Worm (Caenorhabditis elegans) whole organism, late embryonic: Measurements from ENCODE around the gene srlf-35.
A peak's percentile ranks its signal among the peaks of the same experiment; 100 is the strongest.

Source experiments
- C08G9.2 ChIP-seq: sonication (generic microtip); optimal IDR thresholded peaks from 2 replicates; lab custom pipeline; 2016; ENCODE audit warnings: mild to moderate bottlenecking, missing genetic modification characterization, moderate library complexity, missing compliant biosample characterization
- C38D4.7 ChIP-seq: fragments of 200-800 bp; sonication (Bioruptor generic); optimal IDR thresholded peaks from 2 replicates; lab custom pipeline; 2018; ENCODE audit warnings: mild to moderate bottlenecking, missing genetic modification characterization, moderate library complexity, missing compliant biosample characterization
- F13H6.1 ChIP-seq: sonication (generic microtip); optimal IDR thresholded peaks from 2 replicates; lab custom pipeline; 2016; ENCODE audit warnings: missing genetic modification characterization, missing compliant biosample characterization
- K02D7.2 ChIP-seq: sonication (generic microtip); optimal IDR thresholded peaks from 2 replicates; lab custom pipeline; 2017; ENCODE audit warnings: mild to moderate bottlenecking, missing genetic modification characterization, missing compliant biosample characterization
- T23F11.4 ChIP-seq: fragments of 200-800 bp; sonication (Bioruptor generic); optimal IDR thresholded peaks from 2 replicates; lab custom pipeline; 2018; ENCODE audit warnings: mild to moderate bottlenecking, missing genetic modification characterization, missing compliant biosample characterization
- ama-1 ChIP-seq: fragments of 150-350 bp; optimal IDR thresholded peaks from 2 replicates; lab custom pipeline; 2014
- ceh-14 ChIP-seq: sonication (generic microtip); optimal IDR thresholded peaks from 2 replicates; lab custom pipeline; 2016; ENCODE audit warnings: missing genotype, missing genetic modification characterization, missing compliant biosample characterization
- ceh-18 ChIP-seq: sonication (generic microtip); optimal IDR thresholded peaks from 2 replicates; lab custom pipeline; 2016; ENCODE audit warnings: missing genetic modification characterization, missing compliant biosample characterization
- ceh-19 ChIP-seq: fragments of 200-800 bp; sonication (Bioruptor generic); optimal IDR thresholded peaks from 2 replicates; lab custom pipeline; 2018; ENCODE audit warnings: mild to moderate bottlenecking, missing genetic modification characterization, missing compliant biosample characterization
- ceh-24 ChIP-seq: sonication (generic microtip); optimal IDR thresholded peaks from 2 replicates; lab custom pipeline; 2016; ENCODE audit warnings: mild to moderate bottlenecking, missing genetic modification characterization, missing compliant biosample characterization
- ceh-34 ChIP-seq: sonication (generic microtip); optimal IDR thresholded peaks from 2 replicates; lab custom pipeline; 2016; ENCODE audit warnings: mild to moderate bottlenecking, missing genetic modification characterization, missing compliant biosample characterization
- ceh-48 ChIP-seq: sonication (generic microtip); optimal IDR thresholded peaks from 2 replicates; lab custom pipeline; 2016; ENCODE audit warnings: missing genetic modification characterization, inconsistent platforms, missing compliant biosample characterization
- ceh-6 ChIP-seq: fragments of 200-800 bp; sonication (Bioruptor generic); optimal IDR thresholded peaks from 2 replicates; lab custom pipeline; 2018; ENCODE audit warnings: mild to moderate bottlenecking, missing genetic modification characterization, missing compliant biosample characterization
- ceh-9 ChIP-seq: sonication (generic microtip); optimal IDR thresholded peaks from 2 replicates; lab custom pipeline; 2016; ENCODE audit warnings: mild to moderate bottlenecking, missing genetic modification characterization, inconsistent platforms, missing compliant biosample characterization
- dmd-4 ChIP-seq: sonication (generic microtip); optimal IDR thresholded peaks from 2 replicates; lab custom pipeline; 2016; ENCODE audit warnings: borderline replicate concordance, missing genetic modification characterization, missing compliant biosample characterization
- elt-2 ChIP-seq: sonication (generic microtip); optimal IDR thresholded peaks from 2 replicates; lab custom pipeline; 2016; ENCODE audit warnings: missing genetic modification reagents, missing genetic modification characterization, missing compliant biosample characterization
- elt-4 ChIP-seq: sonication (generic microtip); optimal IDR thresholded peaks from 2 replicates; lab custom pipeline; 2016; ENCODE audit warnings: missing genetic modification characterization, missing compliant biosample characterization
- eyg-1 ChIP-seq: sonication (generic microtip); optimal IDR thresholded peaks from 2 replicates; lab custom pipeline; 2016; ENCODE audit warnings: missing genotype, missing genetic modification characterization, missing compliant biosample characterization
- fkh-10 ChIP-seq: fragments of 150-350 bp; optimal IDR thresholded peaks from 2 replicates; lab custom pipeline; 2014; ENCODE audit warnings: missing biosample characterization, missing genetic modification reagents, missing genetic modification characterization
- gmeb-2 ChIP-seq: sonication (generic microtip); optimal IDR thresholded peaks from 2 replicates; lab custom pipeline; 2016; ENCODE audit warnings: missing genetic modification characterization, inconsistent platforms, missing compliant biosample characterization
- hlh-30 ChIP-seq: sonication (generic microtip); optimal IDR thresholded peaks from 2 replicates; lab custom pipeline; 2017; ENCODE audit warnings: antibody characterized with exemption, missing genetic modification characterization, missing compliant biosample characterization; ENCODE audit not compliant: insufficient read depth
- hlh-6 ChIP-seq: sonication (generic microtip); optimal IDR thresholded peaks from 2 replicates; lab custom pipeline; 2016; ENCODE audit warnings: missing genotype, missing genetic modification characterization, missing compliant biosample characterization
- mec-3 ChIP-seq: sonication (generic microtip); optimal IDR thresholded peaks from 2 replicates; lab custom pipeline; 2016; ENCODE audit warnings: borderline replicate concordance, missing genetic modification characterization, missing compliant biosample characterization
- nhr-11 ChIP-seq: fragments of 150-350 bp; optimal IDR thresholded peaks from 2 replicates; lab custom pipeline; 2014; ENCODE audit warnings: missing biosample characterization, missing genetic modification characterization
- npax-4 ChIP-seq: sonication (generic microtip); optimal IDR thresholded peaks from 2 replicates; lab custom pipeline; 2016; ENCODE audit warnings: missing genetic modification characterization, missing compliant biosample characterization
- odd-2 ChIP-seq: sonication (generic microtip); optimal IDR thresholded peaks from 2 replicates; lab custom pipeline; 2017; ENCODE audit warnings: antibody characterized with exemption, mild to moderate bottlenecking, missing genetic modification characterization, missing compliant biosample characterization
- pag-3 ChIP-seq: sonication (generic microtip); optimal IDR thresholded peaks from 2 replicates; lab custom pipeline; 2016; ENCODE audit warnings: missing compliant biosample characterization, missing genetic modification characterization, borderline replicate concordance
- pax-1 ChIP-seq: fragments of 150-350 bp; optimal IDR thresholded peaks from 2 replicates; lab custom pipeline; 2014; ENCODE audit warnings: missing biosample characterization, missing genetic modification characterization
- pros-1 ChIP-seq: fragments of 150-350 bp; optimal IDR thresholded peaks from 2 replicates; lab custom pipeline; 2014; ENCODE audit warnings: missing biosample characterization, missing genetic modification reagents, missing genetic modification characterization
- ref-2 ChIP-seq: sonication (generic microtip); optimal IDR thresholded peaks from 2 replicates; lab custom pipeline; 2016; ENCODE audit warnings: missing genetic modification characterization, missing compliant biosample characterization
- rnt-1 ChIP-seq: sonication (generic microtip); optimal IDR thresholded peaks from 2 replicates; lab custom pipeline; 2016; ENCODE audit warnings: missing genetic modification characterization, missing compliant biosample characterization
- sdc-2 ChIP-seq: sonication (generic microtip); optimal IDR thresholded peaks from 2 replicates; lab custom pipeline; 2016; ENCODE audit warnings: missing genotype, missing genetic modification characterization, missing compliant biosample characterization
- sox-2 ChIP-seq: fragments of 200-800 bp; sonication (Bioruptor generic); IDR thresholded peaks from 2 replicates; pipeline ENCODE4 v1.3.6; 2022; ENCODE audit warnings: missing genetic modification reagents, missing genetic modification characterization, missing compliant biosample characterization
- syd-9 ChIP-seq: sonication (generic microtip); optimal IDR thresholded peaks from 2 replicates; lab custom pipeline; 2016; ENCODE audit warnings: mild to moderate bottlenecking, missing genetic modification characterization, moderate library complexity, missing compliant biosample characterization
- tbx-2 ChIP-seq: sonication (generic microtip); optimal IDR thresholded peaks from 2 replicates; lab custom pipeline; 2016; ENCODE audit warnings: missing genetic modification characterization, missing compliant biosample characterization
- tbx-7 ChIP-seq: sonication (generic microtip); optimal IDR thresholded peaks from 2 replicates; lab custom pipeline; 2016; ENCODE audit warnings: missing genotype, missing genetic modification characterization, missing compliant biosample characterization
- ttx-3 ChIP-seq: sonication (generic microtip); optimal IDR thresholded peaks from 2 replicates; lab custom pipeline; 2016; ENCODE audit warnings: missing genetic modification reagents, missing genetic modification characterization, missing compliant biosample characterization
- unc-42 ChIP-seq: sonication (generic microtip); optimal IDR thresholded peaks from 2 replicates; lab custom pipeline; 2016; ENCODE audit warnings: missing genotype, missing genetic modification characterization, missing compliant biosample characterization
- unc-55 ChIP-seq: sonication (generic microtip); optimal IDR thresholded peaks from 2 replicates; lab custom pipeline; 2017; ENCODE audit warnings: missing biosample characterization, missing genetic modification reagents, missing genetic modification characterization

The srlf-35 gene

ce11 chrV:503728-504127, at the start of gene srlf-35:
TSS of gene srlf-35 (plus strand) at chrV:504028.
- TF ChIP-seq K02D7.2 (tag; lab: Kevin White, UChicago) (no peak), tbx-7 (no peak), hlh-30 (tag; lab: Kevin White, UChicago) (no peak), npax-4 (tag; lab: Kevin White, UChicago) (no peak), rnt-1 (tag; lab: Kevin White, UChicago) (no peak), tbx-2 (tag; lab: Kevin White, UChicago) (no peak), ama-1 (lab: Kevin White, UChicago) (no peak), ceh-48 (tag; lab: Kevin White, UChicago) (no peak), eyg-1 (no peak), elt-4 (tag; lab: Kevin White, UChicago) (no peak), unc-55 (no peak), syd-9 (no peak), pros-1 (tag; lab: Kevin White, UChicago) (no peak), sdc-2 (tag; lab: Kevin White, UChicago) (no peak), C08G9.2 (no peak), gmeb-2 (tag; lab: Kevin White, UChicago) (no peak), T23F11.4 (GFP tag; lab: Kevin White, UChicago) (no peak), ttx-3 (tag; lab: Kevin White, UChicago) (no peak), dmd-4 (tag; lab: Kevin White, UChicago) (no peak), F13H6.1 (tag; lab: Kevin White, UChicago) (no peak)

ce11 chrV:457839-458238, 46.0 kb upstream of the srlf-35 start:
- TF ChIP-seq ceh-6 (GFP tag; lab: Kevin White, UChicago) (no peak), rnt-1 (tag; lab: Kevin White, UChicago) (no peak), elt-4 (tag; lab: Kevin White, UChicago) (no peak), C38D4.7 (GFP tag; lab: Kevin White, UChicago) (no peak), C08G9.2 (no peak), fkh-10 (GFP tag; lab: Kevin White, UChicago) (no peak), sox-2 (GFP tag; lab: Robert Waterston, UW) (no peak), unc-42 (tag; lab: Kevin White, UChicago) (no peak), T23F11.4 (GFP tag; lab: Kevin White, UChicago) (no peak), tbx-2 (tag; lab: Kevin White, UChicago) (no peak), mec-3 (tag; lab: Kevin White, UChicago) (no peak), nhr-11 (no peak), F13H6.1 (tag; lab: Kevin White, UChicago) (no peak), pag-3 (no peak), ref-2 (no peak), ceh-18 (tag; lab: Kevin White, UChicago) (no peak), ceh-34 (tag; lab: Kevin White, UChicago) (no peak), hlh-6 (tag; lab: Kevin White, UChicago) (no peak), pax-1 (no peak), ceh-24 (tag; lab: Kevin White, UChicago) (no peak)

ce11 chrV:459464-459863, 44.4 kb upstream of the srlf-35 start, which contains the start of gene nhr-203:
TSS of gene nhr-203 (plus strand) at chrV:459795.
- TF ChIP-seq ttx-3 (tag; lab: Kevin White, UChicago) (no peak), ceh-24 (tag; lab: Kevin White, UChicago) (no peak), ceh-9 (no peak), odd-2 (tag; lab: Kevin White, UChicago) (no peak), ceh-14 (tag; lab: Kevin White, UChicago) (no peak), ceh-48 (tag; lab: Kevin White, UChicago) (no peak), unc-55 (no peak), elt-2 (tag; lab: Kevin White, UChicago) (peak; percentile 26), ceh-19 (no peak)
- TF ChIP-seq, all 69 proteins: peak for 1
